Fruit fly (Drosophila melanogaster) whole organism, embryonic: ENCODE measurements around the gene CG33281.
A peak's percentile ranks its signal among the peaks of the same experiment; 100 is the strongest.

Source experiments
- Bgb ChIP-seq: fragments of 200-800 bp; sonication (Bioruptor generic); IDR thresholded peaks from 2 replicates; pipeline ENCODE4 v1.3.6; 2022; ENCODE audit warnings: missing biosample characterization, missing genetic modification characterization; ENCODE audit not compliant: partially characterized antibody
- Blimp-1 ChIP-seq: fragments of 200-800 bp; sonication (Bioruptor generic); optimal IDR thresholded peaks from 3 replicates; lab custom pipeline; 2018; ENCODE audit warnings: missing biosample characterization, missing genetic modification characterization, mild to moderate bottlenecking, moderate library complexity, missing genetic modification reagents
- CG10543 ChIP-seq: fragments of 200-800 bp; sonication (Bioruptor generic); optimal IDR thresholded peaks from 3 replicates; lab custom pipeline; 2017; ENCODE audit warnings: missing biosample characterization, mild to moderate bottlenecking, missing genetic modification characterization, moderate library complexity
- CG12071 ChIP-seq: fragments of 200-800 bp; sonication (Bioruptor generic); optimal IDR thresholded peaks from 3 replicates; lab custom pipeline; 2018; ENCODE audit warnings: missing biosample characterization, mild to moderate bottlenecking, missing genetic modification characterization
- CG1233 ChIP-seq: fragments of 200-800 bp; sonication (Bioruptor generic); optimal IDR thresholded peaks from 4 replicates; lab custom pipeline; 2018; ENCODE audit warnings: missing biosample characterization, mild to moderate bottlenecking, missing genetic modification characterization
- CG13296 ChIP-seq: fragments of 200-800 bp; sonication (Bioruptor generic); optimal IDR thresholded peaks from 3 replicates; lab custom pipeline; 2018; ENCODE audit warnings: missing biosample characterization, mild to moderate bottlenecking, missing genetic modification characterization
- CG13894 ChIP-seq: fragments of 200-800 bp; sonication (Bioruptor generic); optimal IDR thresholded peaks from 3 replicates; lab custom pipeline; 2018; ENCODE audit warnings: missing biosample characterization, mild to moderate bottlenecking, missing genetic modification characterization, moderate library complexity
- CG15011 ChIP-seq: fragments of 200-800 bp; sonication (Bioruptor generic); optimal IDR thresholded peaks from 3 replicates; lab custom pipeline; 2018; ENCODE audit warnings: missing biosample characterization, mild to moderate bottlenecking, missing genetic modification characterization
- CG17328 ChIP-seq: fragments of 200-800 bp; sonication (Bioruptor generic); IDR thresholded peaks from 2 replicates; pipeline ENCODE4 v1.3.6; 2022; ENCODE audit warnings: missing biosample characterization, missing genetic modification characterization
- CG17385 ChIP-seq: fragments of 200-800 bp; sonication (Bioruptor generic); optimal IDR thresholded peaks from 3 replicates; lab custom pipeline; 2018; ENCODE audit warnings: missing biosample characterization, mild to moderate bottlenecking, missing genetic modification characterization
- CG18476 ChIP-seq: fragments of 200-800 bp; sonication (Bioruptor generic); optimal IDR thresholded peaks from 2 replicates; lab custom pipeline; 2016; ENCODE audit warnings: missing biosample characterization, mild to moderate bottlenecking, missing genetic modification characterization
- CG18599 ChIP-seq: fragments of 200-800 bp; sonication (Bioruptor generic); optimal IDR thresholded peaks from 3 replicates; lab custom pipeline; 2017; ENCODE audit warnings: missing biosample characterization, missing genetic modification characterization, mild to moderate bottlenecking, moderate library complexity, missing genetic modification reagents
- CG2678 ChIP-seq: fragments of 200-800 bp; sonication (Bioruptor generic); optimal IDR thresholded peaks from 3 replicates; lab custom pipeline; 2019; ENCODE audit warnings: missing biosample characterization, mild to moderate bottlenecking, missing genetic modification characterization, moderate library complexity
- CG31365 ChIP-seq: fragments of 200-800 bp; sonication (Bioruptor generic); optimal IDR thresholded peaks from 2 replicates; lab custom pipeline; 2018; ENCODE audit warnings: missing biosample characterization, mild to moderate bottlenecking, missing genetic modification characterization
- CG31441 ChIP-seq: fragments of 200-800 bp; sonication (Bioruptor generic); IDR thresholded peaks from 2 replicates; pipeline ENCODE4 v1.3.6; 2022; ENCODE audit warnings: missing biosample characterization, missing genetic modification characterization
- CG3281 ChIP-seq: fragments of 200-800 bp; sonication (Bioruptor generic); optimal IDR thresholded peaks from 3 replicates; lab custom pipeline; 2017; ENCODE audit warnings: missing biosample characterization, mild to moderate bottlenecking, missing genetic modification characterization
- CG34376 ChIP-seq: fragments of 200-800 bp; sonication (Bioruptor generic); optimal IDR thresholded peaks from 2 replicates; lab custom pipeline; 2018; ENCODE audit warnings: missing biosample characterization, mild to moderate bottlenecking, missing genetic modification characterization
- CG3726 ChIP-seq: fragments of 200-800 bp; sonication (Bioruptor generic); IDR thresholded peaks from 3 replicates; pipeline ENCODE4, ENCODE4 v1.3.6; 2022; ENCODE audit warnings: missing biosample characterization, missing genetic modification characterization
- CG4328 ChIP-seq: fragments of 200-800 bp; sonication (Bioruptor generic); optimal IDR thresholded peaks from 3 replicates; lab custom pipeline; 2017; ENCODE audit warnings: missing biosample characterization, missing genetic modification reagents, missing genetic modification characterization
- CG6813 ChIP-seq: fragments of 200-800 bp; sonication (Bioruptor generic); optimal IDR thresholded peaks from 2 replicates; lab custom pipeline; 2017; ENCODE audit warnings: missing biosample characterization, missing genetic modification characterization, mild to moderate bottlenecking, moderate library complexity, missing genetic modification reagents
- CG7786 ChIP-seq: fragments of 200-800 bp; sonication (Bioruptor generic); optimal IDR thresholded peaks from 2 replicates; lab custom pipeline; 2016; ENCODE audit warnings: missing biosample characterization, missing genetic modification characterization
- CG8281 ChIP-seq: fragments of 200-800 bp; sonication (Bioruptor generic); optimal IDR thresholded peaks from 2 replicates; lab custom pipeline; 2018; ENCODE audit warnings: missing biosample characterization, mild to moderate bottlenecking, missing genetic modification characterization, moderate library complexity
- CG8359 ChIP-seq: fragments of 200-800 bp; sonication (Bioruptor generic); optimal IDR thresholded peaks from 2 replicates; lab custom pipeline; 2017; ENCODE audit warnings: missing biosample characterization, mild to moderate bottlenecking, missing genetic modification characterization, borderline replicate concordance
- CHES-1-like ChIP-seq: fragments of 200-800 bp; sonication (Bioruptor generic); optimal IDR thresholded peaks from 2 replicates; lab custom pipeline; 2016; ENCODE audit warnings: missing biosample characterization, missing genetic modification characterization
- Chrac-16 ChIP-seq: fragments of 200-800 bp; sonication (Bioruptor generic); optimal IDR thresholded peaks from 3 replicates; lab custom pipeline; 2016; ENCODE audit warnings: missing biosample characterization, missing genetic modification characterization
- Dad ChIP-seq: fragments of 200-800 bp; sonication (Bioruptor generic); optimal IDR thresholded peaks from 3 replicates; lab custom pipeline; 2016; ENCODE audit warnings: missing biosample characterization, missing genetic modification characterization
- Ets65A ChIP-seq: fragments of 200-800 bp; sonication (Bioruptor generic); peaks from one replicate; lab custom pipeline; 2016; ENCODE audit warnings: missing biosample characterization, missing genetic modification characterization
- GATAe ChIP-seq: fragments of 200-800 bp; sonication (Bioruptor generic); conservative IDR thresholded peaks from 2 replicates; pipeline ENCODE4 v1.3.6; 2022; ENCODE audit warnings: missing biosample characterization, missing genetic modification characterization
- H2.0 ChIP-seq: fragments of 200-800 bp; sonication (Bioruptor generic); IDR thresholded peaks from 2 replicates; pipeline ENCODE4 v1.3.6; 2022; ENCODE audit warnings: missing biosample characterization, missing genetic modification characterization
- HLHmδ ChIP-seq: fragments of 200-800 bp; sonication (Bioruptor generic); optimal IDR thresholded peaks from 2 replicates; lab custom pipeline; 2018; ENCODE audit warnings: missing biosample characterization, mild to moderate bottlenecking, missing genetic modification characterization, moderate library complexity
- Jarid2 ChIP-seq: fragments of 200-800 bp; sonication (Bioruptor generic); optimal IDR thresholded peaks from 3 replicates; lab custom pipeline; 2017; ENCODE audit warnings: mild to moderate bottlenecking, missing biosample characterization, missing genetic modification reagents, missing genetic modification characterization
- Lim3 ChIP-seq: fragments of 200-800 bp; sonication (Bioruptor generic); IDR thresholded peaks from 2 replicates; pipeline ENCODE4 v1.3.6; 2022; ENCODE audit warnings: missing biosample characterization, missing genetic modification characterization
- MTF-1 ChIP-seq: fragments of 200-800 bp; sonication (Bioruptor generic); optimal IDR thresholded peaks from 2 replicates; lab custom pipeline; 2018; ENCODE audit warnings: missing biosample characterization, mild to moderate bottlenecking, missing genetic modification characterization, borderline replicate concordance
- ara ChIP-seq: fragments of 200-800 bp; sonication (Bioruptor generic); IDR thresholded peaks from 2 replicates; pipeline ENCODE4 v1.3.6; 2022; ENCODE audit warnings: missing biosample characterization, missing genetic modification characterization
- dmrt99B ChIP-seq: fragments of 200-800 bp; sonication (Bioruptor generic); optimal IDR thresholded peaks from 2 replicates; lab custom pipeline; 2018; ENCODE audit warnings: missing biosample characterization, mild to moderate bottlenecking, missing genetic modification characterization, moderate library complexity
- exex ChIP-seq: fragments of 200-800 bp; sonication (Bioruptor generic); optimal IDR thresholded peaks from 4 replicates; lab custom pipeline; 2018; ENCODE audit warnings: missing biosample characterization, mild to moderate bottlenecking, missing genetic modification characterization, moderate library complexity
- fd64A ChIP-seq: fragments of 200-800 bp; sonication (Bioruptor generic); optimal IDR thresholded peaks from 3 replicates; lab custom pipeline; 2018; ENCODE audit warnings: missing biosample characterization, mild to moderate bottlenecking, missing genetic modification characterization
- hkb ChIP-seq, 2 experiments: fragments of 200-800 bp in 1 of 2; fragments of >200 bp in 1 of 2; sonication (Bioruptor generic) in 1 of 2; IDR thresholded peaks in 1 of 2; optimal IDR thresholded peaks in 1 of 2; 2 replicates each; pipeline versions ENCODE4 v1.3.6 to Lab custom; 2017 to 2022; ENCODE audit warnings: missing biosample characterization in 1 of 2, missing genetic modification characterization in 1 of 2
- hth ChIP-seq: fragments of >200 bp; optimal IDR thresholded peaks from 2 replicates; lab custom pipeline; 2017; ENCODE audit warnings: inconsistent platforms
- lab ChIP-seq: fragments of 200-800 bp; sonication (Bioruptor generic); optimal IDR thresholded peaks from 3 replicates; lab custom pipeline; 2017; ENCODE audit warnings: missing biosample characterization, missing genetic modification characterization, mild to moderate bottlenecking, moderate library complexity, missing genetic modification reagents
- nau ChIP-seq: fragments of 200-800 bp; sonication (Bioruptor generic); optimal IDR thresholded peaks from 3 replicates; lab custom pipeline; 2017; ENCODE audit warnings: missing biosample characterization, mild to moderate bottlenecking, missing genetic modification characterization, missing genetic modification reagents
- sc ChIP-seq, 3 experiments: fragments of >200 bp in 2 of 3; fragments of 200-800 bp in 1 of 3; sonication (Bioruptor generic) in 1 of 3; optimal IDR thresholded peaks; 2 replicates in 2 of 3; 3 replicates in 1 of 3; lab custom pipeline; 2017; ENCODE audit warnings: mild to moderate bottlenecking in 1 of 3, missing biosample characterization in 1 of 3, missing genetic modification characterization in 1 of 3, missing genetic modification reagents in 1 of 3
- scrt ChIP-seq: fragments of 200-800 bp; sonication (Bioruptor generic); optimal IDR thresholded peaks from 2 replicates; lab custom pipeline; 2018; ENCODE audit warnings: missing biosample characterization, mild to moderate bottlenecking, missing genetic modification characterization, moderate library complexity
- sug ChIP-seq: fragments of 200-800 bp; optimal IDR thresholded peaks from 2 replicates; lab custom pipeline; 2019; ENCODE audit warnings: missing biosample characterization, mild to moderate bottlenecking, missing genetic modification characterization, moderate library complexity
- toy ChIP-seq: fragments of 200-800 bp; sonication (Bioruptor generic); IDR thresholded peaks from 2 replicates; pipeline ENCODE4 v1.3.6; 2022; ENCODE audit warnings: missing biosample characterization, missing genetic modification characterization
- unpg ChIP-seq: fragments of 200-800 bp; sonication (Bioruptor generic); optimal IDR thresholded peaks from 3 replicates; lab custom pipeline; 2018; ENCODE audit warnings: missing biosample characterization, mild to moderate bottlenecking, missing genetic modification characterization, moderate library complexity

Gene CG33281

dm6 chr2L:3323319-3324287 lies at the start of gene CG33281:
Gene CG33281, plus strand, starts transcription at chr2L:3324237.
- TF ChIP-seq Lim3 (no peak), nau (no peak), ara (GFP tag; lab: Robert Waterston, UW) (0 out of 2 replicates have a peak, but pooled peaks have one; percentile 37), sug (tag; lab: Kevin White, UChicago) (peak; percentile 73), CG8281 (tag; lab: Kevin White, UChicago) (peak; percentile 29), exex (tag; lab: Kevin White, UChicago) (peak; percentile 35), CG6813 (GFP tag; lab: Kevin White, UChicago) (peak; percentile 56), Ets65A (GFP tag; lab: Kevin White, UChicago) (no peak), CG12071 (GFP tag; lab: Kevin White, UChicago) (peak; percentile 73), CG8359 (GFP tag; lab: Kevin White, UChicago) (peak; percentile 33), CG34376 (GFP tag; lab: Kevin White, UChicago) (peak; percentile 43), CG3281 (GFP tag; lab: Kevin White, UChicago) (peak; percentile 79), hth (lab: Kevin White, UChicago) (no peak), CG3726 (no peak), hkb (optimal IDR thresholded peaks at IDR 0.05; lab: Kevin White, UChicago) (no peak), hkb (GFP tag; IDR thresholded peaks at IDR 0.05; lab: Robert Waterston, UW) (no peak), CG17385 (GFP tag; lab: Kevin White, UChicago) (no peak), Blimp-1 (peak; percentile 35), CG10543 (GFP tag; lab: Kevin White, UChicago) (peak; percentile 42), Jarid2 (GFP tag; lab: Kevin White, UChicago) (peak; percentile 9), Bgb (GFP tag; lab: Robert Waterston, UW) (no peak), CG15011 (GFP tag; lab: Kevin White, UChicago) (peak; percentile 68), scrt (GFP tag; lab: Kevin White, UChicago) (peak; percentile 64), Chrac-16 (GFP tag; lab: Kevin White, UChicago) (no peak), CG31441 (GFP tag; lab: Robert Waterston, UW) (peak; percentile 23; the same call in 1 of the 2 replicates), toy (GFP tag; lab: Robert Waterston, UW) (no peak), MTF-1 (GFP tag; lab: Kevin White, UChicago) (peak; percentile 75), Dad (GFP tag; lab: Kevin White, UChicago) (no peak), CG13894 (tag; lab: Kevin White, UChicago) (peak; percentile 81), CG17328 (no peak), dmrt99B (peak; percentile 11), sc (optimal IDR thresholded peaks at IDR 0.05; lab: Kevin White, UChicago) (no peak), sc (GFP tag; optimal IDR thresholded peaks at IDR 0.05; lab: Kevin White, UChicago) (no peak), unpg (no peak), CG2678 (peak; percentile 83), CG4328 (peak; percentile 63), CG1233 (GFP tag; lab: Kevin White, UChicago) (peak; percentile 48), H2.0 (GFP tag; lab: Robert Waterston, UW) (no peak), CHES-1-like (GFP tag; lab: Kevin White, UChicago) (no peak), GATAe (peak; percentile 73), CG18599 (GFP tag; lab: Kevin White, UChicago) (peak; percentile 49), lab (GFP tag; lab: Kevin White, UChicago) (peak; percentile 63), CG31365 (tag; lab: Kevin White, UChicago) (peak; percentile 56), HLHmδ (GFP tag; lab: Kevin White, UChicago) (no peak), CG13296 (GFP tag; lab: Kevin White, UChicago) (peak; percentile 83), fd64A (GFP tag; lab: Kevin White, UChicago) (peak; percentile 70), CG18476 (GFP tag; lab: Kevin White, UChicago) (no peak), CG7786 (GFP tag; lab: Kevin White, UChicago) (no peak)
